Worm (Caenorhabditis elegans) whole organism, young adult: ENCODE results near the gene F13A2.9.
A peak's percentile ranks its signal among the peaks of the same experiment; 100 is the strongest.

Experiments used
- B0261.1 ChIP-seq: sonication (generic microtip); optimal IDR thresholded peaks from 2 replicates; lab custom pipeline; 2016; ENCODE audit warnings: mild to moderate bottlenecking, missing genetic modification characterization, moderate library complexity, missing compliant biosample characterization
- D2030.7 ChIP-seq: fragments of 200-800 bp; sonication (Bioruptor generic); IDR thresholded peaks from 2 replicates; pipeline ENCODE4 v1.3.6; 2022; ENCODE audit warnings: missing genetic modification reagents, missing genetic modification characterization, missing compliant biosample characterization
- F10E7.11 ChIP-seq: sonication (generic microtip); optimal IDR thresholded peaks from 2 replicates; lab custom pipeline; 2017; ENCODE audit warnings: mild to moderate bottlenecking, missing genetic modification characterization, moderate library complexity, missing compliant biosample characterization
- F57C9.4 ChIP-seq: sonication (generic microtip); optimal IDR thresholded peaks from 2 replicates; lab custom pipeline; 2017; ENCODE audit warnings: mild to moderate bottlenecking, missing genetic modification characterization, missing compliant biosample characterization
- T07F8.4 ChIP-seq: sonication (generic microtip); optimal IDR thresholded peaks from 2 replicates; lab custom pipeline; 2016; ENCODE audit warnings: mild to moderate bottlenecking, missing genetic modification characterization, moderate library complexity, missing compliant biosample characterization
- Y53G8AR.9 ChIP-seq: fragments of 200-800 bp; sonication (Bioruptor generic); conservative IDR thresholded peaks from 2 replicates; pipeline ENCODE4 v1.3.6; 2022; ENCODE audit warnings: missing genetic modification reagents, missing genetic modification characterization, missing compliant biosample characterization
- Y79H2A.3 ChIP-seq: fragments of 200-800 bp; sonication (Bioruptor generic); conservative IDR thresholded peaks from 2 replicates; pipeline ENCODE4 v1.3.6; 2022; ENCODE audit warnings: missing genetic modification reagents, missing genetic modification characterization, missing compliant biosample characterization
- Y95B8A.8 ChIP-seq: fragments of 200-800 bp; sonication (Bioruptor generic); IDR thresholded peaks from 2 replicates; pipeline ENCODE4 v1.3.6; 2022; ENCODE audit warnings: missing genetic modification reagents, missing genetic modification characterization, missing compliant biosample characterization
- akir-1 ChIP-seq: fragments of 200-800 bp; sonication (Bioruptor generic); optimal IDR thresholded peaks from 2 replicates; lab custom pipeline; 2018; ENCODE audit warnings: mild to moderate bottlenecking, missing genetic modification characterization, moderate library complexity, missing compliant biosample characterization
- aptf-2 ChIP-seq: fragments of 200-800 bp; sonication (Bioruptor generic); conservative IDR thresholded peaks from 2 replicates; pipeline ENCODE4 v1.3.6; 2022; ENCODE audit warnings: missing genetic modification reagents, missing genetic modification characterization, missing compliant biosample characterization
- attf-3 ChIP-seq: fragments of 200-800 bp; sonication (Bioruptor generic); conservative IDR thresholded peaks from 2 replicates; pipeline ENCODE4 v1.3.6; 2022; ENCODE audit warnings: missing genetic modification reagents, missing genetic modification characterization, missing compliant biosample characterization
- cebp-1 ChIP-seq, 2 experiments: fragments of 200-800 bp in 1 of 2; sonication (Bioruptor generic) in 1 of 2; sonication (generic microtip) in 1 of 2; IDR thresholded peaks in 1 of 2; optimal IDR thresholded peaks in 1 of 2; 2 replicates each; pipeline versions ENCODE4 v1.3.6 to Lab custom; 2017 to 2022; ENCODE audit warnings: missing compliant biosample characterization in 2 of 2, missing genetic modification characterization in 2 of 2, mild to moderate bottlenecking in 1 of 2, missing genetic modification reagents in 1 of 2, moderate library complexity in 1 of 2
- ceh-100 ChIP-seq: fragments of 200-800 bp; sonication (Bioruptor generic); IDR thresholded peaks from 2 replicates; pipeline ENCODE4 v1.3.6; 2022; ENCODE audit warnings: missing genetic modification reagents, missing genetic modification characterization, missing compliant biosample characterization
- ceh-58 ChIP-seq: fragments of 200-800 bp; sonication (Bioruptor generic); IDR thresholded peaks from 2 replicates; pipeline ENCODE4 v1.3.6; 2022; ENCODE audit warnings: missing genetic modification characterization, missing compliant biosample characterization
- ceh-91 ChIP-seq: fragments of 200-800 bp; sonication (Bioruptor generic); IDR thresholded peaks from 2 replicates; pipeline ENCODE4 v1.3.6; 2022; ENCODE audit warnings: missing genetic modification reagents, missing genetic modification characterization, missing compliant biosample characterization
- egl-18 ChIP-seq: fragments of 200-800 bp; sonication (Bioruptor generic); IDR thresholded peaks from 2 replicates; pipeline ENCODE4 v1.3.6; 2022; ENCODE audit warnings: missing genetic modification reagents, missing genetic modification characterization, missing compliant biosample characterization
- ets-4 ChIP-seq: fragments of 200-800 bp; sonication (Bioruptor generic); optimal IDR thresholded peaks from 2 replicates; lab custom pipeline; 2018; ENCODE audit warnings: mild to moderate bottlenecking, missing genetic modification characterization, missing compliant biosample characterization
- gei-17 ChIP-seq: fragments of 200-800 bp; sonication (Bioruptor generic); optimal IDR thresholded peaks from 2 replicates; lab custom pipeline; 2018; ENCODE audit warnings: mild to moderate bottlenecking, missing genetic modification characterization, missing compliant biosample characterization
- hlh-26 ChIP-seq: fragments of 200-800 bp; sonication (Bioruptor generic); conservative IDR thresholded peaks from 2 replicates; pipeline ENCODE4 v1.3.6; 2022; ENCODE audit warnings: missing genetic modification reagents, missing genetic modification characterization, missing compliant biosample characterization
- hmg-1.2 ChIP-seq: fragments of 200-800 bp; sonication (Bioruptor generic); IDR thresholded peaks from 2 replicates; pipeline ENCODE4 v1.3.6; 2022; ENCODE audit warnings: missing genetic modification reagents, missing genetic modification characterization, missing compliant biosample characterization
- hrde-1 ChIP-seq: sonication (generic microtip); optimal IDR thresholded peaks from 2 replicates; lab custom pipeline; 2016; ENCODE audit warnings: missing genetic modification characterization, mild to moderate bottlenecking, missing compliant biosample characterization, moderate library complexity, missing genotype, missing genetic modification reagents, borderline replicate concordance
- let-526 ChIP-seq: fragments of 200-800 bp; sonication (Bioruptor generic); IDR thresholded peaks from 2 replicates; pipeline ENCODE4 v1.3.6; 2022; ENCODE audit warnings: missing genetic modification reagents, missing genetic modification characterization, missing compliant biosample characterization
- lin-40 ChIP-seq: sonication (generic microtip); optimal IDR thresholded peaks from 2 replicates; lab custom pipeline; 2016; ENCODE audit warnings: missing genetic modification characterization, mild to moderate bottlenecking, missing compliant biosample characterization, missing genotype, missing genetic modification reagents
- madf-6 ChIP-seq: fragments of 200-800 bp; sonication (Bioruptor generic); IDR thresholded peaks from 2 replicates; pipeline ENCODE4 v1.3.6; 2022; ENCODE audit warnings: missing genetic modification reagents, missing genetic modification characterization, missing compliant biosample characterization
- mel-28 ChIP-seq: sonication (generic microtip); optimal IDR thresholded peaks from 2 replicates; lab custom pipeline; 2016; ENCODE audit warnings: borderline replicate concordance, mild to moderate bottlenecking, missing genetic modification characterization, missing compliant biosample characterization
- mes-4 ChIP-seq: sonication (generic microtip); optimal IDR thresholded peaks from 2 replicates; lab custom pipeline; 2016; ENCODE audit warnings: missing genotype, missing genetic modification characterization, missing compliant biosample characterization
- nfya-2 ChIP-seq: fragments of 200-800 bp; sonication (Bioruptor generic); IDR thresholded peaks from 2 replicates; pipeline ENCODE4 v1.3.6; 2022; ENCODE audit warnings: missing genetic modification reagents, missing genetic modification characterization, missing compliant biosample characterization
- nfyb-1 ChIP-seq: fragments of 200-800 bp; sonication (Bioruptor generic); IDR thresholded peaks from 2 replicates; pipeline ENCODE4 v1.3.6; 2022; ENCODE audit warnings: missing genetic modification reagents, missing genetic modification characterization, missing compliant biosample characterization
- nhr-120 ChIP-seq: fragments of 200-800 bp; sonication (Bioruptor generic); IDR thresholded peaks from 2 replicates; pipeline ENCODE4 v1.3.6; 2022; ENCODE audit warnings: missing genetic modification characterization, missing compliant biosample characterization
- nhr-179 ChIP-seq: sonication (generic microtip); optimal IDR thresholded peaks from 2 replicates; lab custom pipeline; 2016; ENCODE audit warnings: mild to moderate bottlenecking, missing genetic modification characterization, missing compliant biosample characterization
- nhr-27 ChIP-seq: fragments of 200-800 bp; sonication (Bioruptor generic); optimal IDR thresholded peaks from 2 replicates; lab custom pipeline; 2018; ENCODE audit warnings: mild to moderate bottlenecking, missing genetic modification characterization, moderate library complexity, missing compliant biosample characterization
- nhr-80 ChIP-seq: sonication (generic microtip); optimal IDR thresholded peaks from 2 replicates; lab custom pipeline; 2016; ENCODE audit warnings: missing genetic modification characterization, missing compliant biosample characterization
- rec-8 ChIP-seq, 2 experiments: sonication (generic microtip); optimal IDR thresholded peaks; 2 replicates each; lab custom pipeline; 2016; ENCODE audit warnings: mild to moderate bottlenecking in 2 of 2, missing genetic modification characterization in 2 of 2, missing genetic modification reagents in 2 of 2, missing genotype in 2 of 2, missing biosample characterization in 1 of 2, missing compliant biosample characterization in 1 of 2, moderate library complexity in 1 of 2
- snpc-1.1 ChIP-seq: sonication (generic microtip); optimal IDR thresholded peaks from 2 replicates; lab custom pipeline; 2017; ENCODE audit warnings: missing genetic modification characterization, mild to moderate bottlenecking, missing compliant biosample characterization, antibody characterized with exemption, moderate library complexity, missing genotype, missing genetic modification reagents; ENCODE audit not compliant: insufficient read depth
- snpc-3.4 ChIP-seq: sonication (generic microtip); optimal IDR thresholded peaks from 2 replicates; lab custom pipeline; 2017; ENCODE audit warnings: missing genetic modification characterization, mild to moderate bottlenecking, missing compliant biosample characterization, antibody characterized with exemption, moderate library complexity, missing genotype, missing genetic modification reagents
- somi-1 ChIP-seq: fragments of 200-800 bp; sonication (Bioruptor generic); optimal IDR thresholded peaks from 2 replicates; lab custom pipeline; 2018; ENCODE audit warnings: mild to moderate bottlenecking, missing genetic modification characterization, missing compliant biosample characterization
- zfh-2 ChIP-seq: fragments of 200-800 bp; sonication (Bioruptor generic); conservative IDR thresholded peaks from 2 replicates; pipeline ENCODE4 v1.3.6; 2022; ENCODE audit warnings: missing genetic modification reagents, missing genetic modification characterization, missing compliant biosample characterization
- ztf-18 ChIP-seq: sonication (generic microtip); optimal IDR thresholded peaks from 2 replicates; lab custom pipeline; 2016; ENCODE audit warnings: missing genotype, mild to moderate bottlenecking, missing genetic modification characterization, missing compliant biosample characterization
- ztf-25 ChIP-seq: fragments of 200-800 bp; sonication (Bioruptor generic); IDR thresholded peaks from 2 replicates; pipeline ENCODE4 v1.3.6; 2022; ENCODE audit warnings: missing genetic modification reagents, missing genetic modification characterization, missing compliant biosample characterization
- ztf-6 ChIP-seq: fragments of 200-800 bp; sonication (Bioruptor generic); IDR thresholded peaks from 2 replicates; pipeline ENCODE4 v1.3.6; 2022; ENCODE audit warnings: missing genetic modification reagents, missing genetic modification characterization, missing compliant biosample characterization

Gene F13A2.9

ce11 chrV:4386173-4386572 lies 1.1 kb downstream of the F13A2.9 start, which contains the start of gene F13A2.10:
F13A2.10 (minus strand) TSS chrV:4386273.
- no peak for TF ChIP-seq lin-40
- no peak for TF ChIP-seq T07F8.4
- TF ChIP-seq ztf-6 (GFP tag; lab: Robert Waterston, UW) = no peak
- no peak for TF ChIP-seq Y95B8A.8 (GFP tag; lab: Robert Waterston, UW)
- no peak for TF ChIP-seq F57C9.4
- no peak for TF ChIP-seq hlh-26 (GFP tag; lab: Robert Waterston, UW)
- TF ChIP-seq hmg-1.2 (GFP tag; lab: Robert Waterston, UW) = no peak
- no peak for TF ChIP-seq Y53G8AR.9 (GFP tag; lab: Robert Waterston, UW)
- no peak for TF ChIP-seq nhr-179
- no peak for TF ChIP-seq somi-1
- TF ChIP-seq cebp-1 (GFP tag; IDR thresholded peaks at IDR 0.05; lab: Robert Waterston, UW) = no peak
- no peak for TF ChIP-seq cebp-1 (tag; optimal IDR thresholded peaks at IDR 0.05; lab: Kevin White, UChicago)
- no peak for TF ChIP-seq ztf-18 (tag; lab: Kevin White, UChicago)
- TF ChIP-seq nfya-2 (GFP tag; lab: Robert Waterston, UW) = no peak

- TF ChIP-seq F10E7.11 = no peak
- TF ChIP-seq ceh-100 (GFP tag; lab: Robert Waterston, UW) = no peak
- no peak for TF ChIP-seq aptf-2
- no peak for TF ChIP-seq attf-3
- TF ChIP-seq snpc-3.4 (tag; lab: Kevin White, UChicago) = no peak
- no peak for TF ChIP-seq nhr-27 (tag; lab: Kevin White, UChicago)
- no peak for TF ChIP-seq hmg-1.2 (GFP tag; lab: Robert Waterston, UW)
- no peak for TF ChIP-seq gei-17 (GFP tag; lab: Kevin White, UChicago)
- no peak for TF ChIP-seq mes-4 (tag; lab: Kevin White, UChicago)
- no peak for TF ChIP-seq mel-28 (tag; lab: Kevin White, UChicago)
- TF ChIP-seq hrde-1 (tag; lab: Kevin White, UChicago) = no peak
- no peak for TF ChIP-seq snpc-1.1 (tag; lab: Kevin White, UChicago)
- TF ChIP-seq ceh-91 (GFP tag; lab: Robert Waterston, UW) = no peak
- no peak for TF ChIP-seq ceh-58 (GFP tag; lab: Robert Waterston, UW)
- TF ChIP-seq, all 124 proteins: peak for 0
Observed at ce11 chrV:4384482-4384881, 2.8 kb downstream of the F13A2.9 start, which contains the start of gene F13A2.2. F13A2.2 (minus strand) TSS chrV:4384582.

ce11 chrV:4382298-4382697 lies 5.0 kb downstream of the F13A2.9 start, which contains the start of gene F13A2.1:
F13A2.1 (minus strand) TSS chrV:4382398.
- TF ChIP-seq rec-8 (tag; optimal IDR thresholded peaks at IDR 0.05; lab: Kevin White, UChicago) = no peak
- no peak for TF ChIP-seq nhr-120 (GFP tag; lab: Robert Waterston, UW)
- TF ChIP-seq, all 124 proteins: peak for 0

ce11 chrV:4377622-4378021 lies 9.7 kb downstream of the F13A2.9 start, which contains the start of gene F32D1.8:
F32D1.8 (minus strand) TSS chrV:4377722.
- TF ChIP-seq let-526 (GFP tag; lab: Robert Waterston, UW) = no peak

DNA sequence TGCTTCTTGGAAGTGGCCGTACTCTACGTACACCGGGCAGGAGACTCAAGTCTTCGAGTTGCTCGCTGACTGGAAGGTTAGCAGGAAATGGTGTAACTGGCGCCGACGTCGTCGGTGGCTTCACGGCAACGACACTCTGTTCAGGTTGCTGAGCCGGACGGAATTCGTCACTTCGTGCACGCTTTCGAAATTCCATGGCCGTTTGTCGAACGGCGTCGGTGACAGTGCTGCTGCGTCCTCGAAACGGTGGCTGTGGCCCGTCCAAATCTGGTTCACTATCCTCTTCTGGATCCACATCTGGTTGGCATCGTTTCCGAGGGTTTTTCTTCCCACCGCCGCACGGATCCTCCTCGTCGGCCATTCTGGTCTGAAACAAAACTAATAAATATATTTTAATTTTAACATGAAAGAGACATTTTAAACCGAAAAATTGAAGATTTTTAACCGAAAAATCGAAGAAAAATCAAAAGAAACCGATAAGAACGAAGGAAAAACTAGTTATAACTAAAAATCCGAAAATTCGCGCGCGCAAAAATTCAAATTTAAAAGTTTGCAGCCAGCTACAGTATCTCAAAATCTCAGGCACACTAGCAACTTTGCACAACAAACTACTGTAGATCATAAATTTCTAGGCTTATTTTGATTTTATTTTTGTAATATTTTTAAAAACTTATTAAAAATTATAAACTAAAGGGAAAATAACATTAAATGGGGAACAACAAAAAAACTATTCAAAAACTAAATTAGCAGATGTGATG lies 11.3 kb downstream of the F13A2.9 start, which contains the start of gene F32D1.7:
TSS of gene F32D1.7 (minus strand) at position 367 of the 758 bp plus-strand sequence.
- TF ChIP-seq ztf-25 (GFP tag; lab: Robert Waterston, UW) (no peak), ztf-6 (GFP tag; lab: Robert Waterston, UW) (no peak), D2030.7 (GFP tag; lab: Robert Waterston, UW) (peak; percentile 87), akir-1 (no peak), B0261.1 (tag; lab: Kevin White, UChicago) (no peak), madf-6 (GFP tag; lab: Robert Waterston, UW) (peak; percentile 99), zfh-2 (peak; percentile 69), Y79H2A.3 (GFP tag; lab: Robert Waterston, UW) (no peak), ets-4 (no peak), egl-18 (GFP tag; lab: Robert Waterston, UW) (no peak), nhr-80 (tag; lab: Kevin White, UChicago) (no peak), somi-1 (no peak), nfyb-1 (no peak)
